Worm (Caenorhabditis elegans) whole organism, L1 larva: ENCODE data around the gene sec-5.

ENCODE experiments used
- ama-1 ChIP-seq: fragments of 150-350 bp; optimal IDR thresholded peaks from 2 replicates; lab custom pipeline; 2014
- fkh-10 ChIP-seq: sonication (generic microtip); optimal IDR thresholded peaks from 2 replicates; lab custom pipeline; 2017; ENCODE audit warnings: missing biosample characterization, missing genetic modification reagents, missing genetic modification characterization
- lir-3 ChIP-seq: sonication (generic microtip); optimal IDR thresholded peaks from 2 replicates; lab custom pipeline; 2016; ENCODE audit warnings: mild to moderate bottlenecking, missing genetic modification characterization, moderate library complexity, missing compliant biosample characterization; ENCODE audit not compliant: poor library complexity
- mef-2 ChIP-seq: fragments of 150-350 bp; optimal IDR thresholded peaks from 2 replicates; lab custom pipeline; 2014; ENCODE audit warnings: missing biosample characterization, missing genetic modification characterization
- unc-130 ChIP-seq: fragments of 150-350 bp; optimal IDR thresholded peaks from 2 replicates; lab custom pipeline; 2017; ENCODE audit warnings: missing biosample characterization, missing genetic modification characterization, inconsistent platforms

DNA sequence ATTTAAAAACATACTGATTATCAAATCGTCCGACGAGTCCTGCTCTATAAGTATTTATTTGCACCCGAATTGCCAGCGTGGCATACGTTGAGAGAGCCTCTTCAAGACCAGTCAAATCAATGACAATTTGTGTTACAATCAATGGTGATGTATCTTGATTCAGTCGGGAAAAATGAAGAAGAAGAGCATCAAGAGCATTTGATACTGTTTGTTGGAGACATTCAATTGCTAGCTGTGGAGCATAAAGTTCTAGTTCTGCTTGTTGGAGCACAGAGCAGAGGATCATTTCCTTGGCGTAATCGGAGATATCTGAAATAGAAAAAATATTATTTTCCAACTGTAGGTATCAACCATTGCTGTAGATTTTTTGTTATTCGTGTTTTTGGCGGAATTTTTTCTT lies 3.5 kb downstream of the sec-5 start:
- no peak for TF ChIP-seq lir-3 (tag; lab: Kevin White, UChicago)
- TF ChIP-seq fkh-10 = no peak
- no peak for TF ChIP-seq mef-2 (tag; lab: Kevin White, UChicago)
- TF ChIP-seq unc-130 = no peak
- TF ChIP-seq ama-1 (lab: Kevin White, UChicago) = no peak
